Worm (Caenorhabditis elegans): ENCODE measurements around the gene F32A5.8.

F32A5.8 gene

DNA sequence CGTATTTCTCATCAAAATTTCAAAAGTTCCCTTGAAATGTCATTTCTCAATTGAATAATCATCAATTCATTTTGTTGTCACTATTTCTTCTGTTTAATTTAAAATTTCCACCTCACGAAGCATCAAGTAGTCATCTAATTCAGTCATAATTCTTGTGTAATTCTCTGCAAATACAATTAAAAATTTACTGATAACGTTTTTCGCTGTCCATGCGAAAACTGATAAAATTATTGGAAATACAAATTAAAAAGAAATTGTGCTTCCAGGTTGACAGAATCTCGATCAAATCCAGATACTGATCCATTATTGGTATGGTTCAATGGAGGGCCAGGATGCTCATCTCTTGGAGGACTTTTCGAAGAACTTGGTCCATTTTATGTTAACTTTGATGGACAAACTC, 22.6 kb upstream of the F32A5.8 start:
- TF ChIP-seq daf-12 (tag; optimal IDR thresholded peaks at IDR 0.05) = no peak
- TF ChIP-seq unc-62 (GFP tag; optimal IDR thresholded peaks at IDR 0.05) = no peak
- peak; percentile 26 for TF ChIP-seq pqm-1 (tag; optimal IDR thresholded peaks at IDR 0.05)
- no peak for TF ChIP-seq aly-2 (tag; optimal IDR thresholded peaks at IDR 0.05)
- no peak for TF ChIP-seq egl-27 (tag; optimal IDR thresholded peaks at IDR 0.05)
- TF ChIP-seq nhr-28 (tag; optimal IDR thresholded peaks at IDR 0.05) = no peak
- TF ChIP-seq pha-4 (tag; optimal IDR thresholded peaks at IDR 0.05) = peak; percentile 11
- TF ChIP-seq ceh-16 (tag; optimal IDR thresholded peaks at IDR 0.05) = no peak
- TF ChIP-seq ceh-9 (tag; optimal IDR thresholded peaks at IDR 0.05) = no peak
- TF ChIP-seq nhr-25 (tag; optimal IDR thresholded peaks at IDR 0.05) = no peak
- TF ChIP-seq elt-1 (tag; optimal IDR thresholded peaks at IDR 0.05) = no peak
- TF ChIP-seq skn-1 (tag; optimal IDR thresholded peaks at IDR 0.05) = no peak
- peak; percentile 62 for TF ChIP-seq elt-2 (tag; optimal IDR thresholded peaks at IDR 0.05)
- no peak for TF ChIP-seq ama-1 (optimal IDR thresholded peaks at IDR 0.05)

- TF ChIP-seq pqm-1 (tag; optimal IDR thresholded peaks at IDR 0.05) (peak; percentile 21), elt-2 (tag; optimal IDR thresholded peaks at IDR 0.05) (peak; percentile 58), elt-1 (tag; optimal IDR thresholded peaks at IDR 0.05) (no peak)
Observed at ce11 chrII:7236937-7237336, 19.0 kb upstream of the F32A5.8 start.

- no peak for TF ChIP-seq egl-27 (tag; optimal IDR thresholded peaks at IDR 0.05)
- peak; percentile 33 for TF ChIP-seq ama-1 (optimal IDR thresholded peaks at IDR 0.05)
- TF ChIP-seq elt-2 (tag; optimal IDR thresholded peaks at IDR 0.05) = peak; percentile 92
- no peak for TF ChIP-seq nhr-25 (tag; optimal IDR thresholded peaks at IDR 0.05)
- TF ChIP-seq pha-4 (tag; optimal IDR thresholded peaks at IDR 0.05) = peak; percentile 83
- no peak for TF ChIP-seq snpc-4 (tag; optimal IDR thresholded peaks at IDR 0.05)
- TF ChIP-seq tbx-2 (tag; optimal IDR thresholded peaks at IDR 0.05) = no peak
- TF ChIP-seq R02D3.7 (tag; optimal IDR thresholded peaks at IDR 0.05) = no peak
- TF ChIP-seq aly-2 (tag; optimal IDR thresholded peaks at IDR 0.05) = no peak
- peak; percentile 49 for TF ChIP-seq jun-1 (tag; optimal IDR thresholded peaks at IDR 0.05)
- TF ChIP-seq pqm-1 (tag; optimal IDR thresholded peaks at IDR 0.05) = peak; percentile 93
Observed at ce11 chrII:7238248-7238647, 17.7 kb upstream of the F32A5.8 start, which contains the start of gene aqp-1. Gene aqp-1, minus strand, starts transcription at chrII:7238349.

- TF ChIP-seq nhr-43 (tag; optimal IDR thresholded peaks at IDR 0.05; ENCODE audit: poor library complexity, severe bottlenecking) (no peak), elt-1 (tag; optimal IDR thresholded peaks at IDR 0.05) (peak; percentile 77), mml-1 (tag; optimal IDR thresholded peaks at IDR 0.05) (no peak), aly-2 (tag; optimal IDR thresholded peaks at IDR 0.05) (no peak), ztf-11 (tag; optimal IDR thresholded peaks at IDR 0.05) (no peak), nhr-12 (tag; optimal IDR thresholded peaks at IDR 0.05) (no peak), zag-1 (tag; optimal IDR thresholded peaks at IDR 0.05) (no peak)
Observed at ce11 chrII:7238791-7239190, 17.1 kb upstream of the F32A5.8 start.

DNA sequence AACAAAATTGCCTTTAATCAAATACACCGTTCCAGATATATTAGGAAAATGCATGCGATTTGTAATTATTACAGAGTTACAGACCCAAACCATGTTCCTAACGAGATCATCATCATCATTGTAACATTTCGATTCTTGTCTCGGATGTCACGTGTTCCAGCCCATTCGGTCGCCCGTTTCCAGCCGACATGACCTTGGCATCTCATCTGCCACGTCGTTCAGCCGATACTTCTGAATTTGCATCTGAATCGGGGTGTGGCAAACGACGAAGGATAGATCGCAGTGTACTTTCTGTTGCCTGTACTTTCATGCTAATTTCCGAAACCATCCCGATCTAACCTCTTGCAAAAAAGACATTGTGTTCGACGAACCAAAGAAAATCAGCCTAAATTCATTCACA, 16.2 kb upstream of the F32A5.8 start:
- TF ChIP-seq hmg-11 (tag; optimal IDR thresholded peaks at IDR 0.05) (no peak), nhr-25 (tag; optimal IDR thresholded peaks at IDR 0.05) (peak; percentile 66)

DNA sequence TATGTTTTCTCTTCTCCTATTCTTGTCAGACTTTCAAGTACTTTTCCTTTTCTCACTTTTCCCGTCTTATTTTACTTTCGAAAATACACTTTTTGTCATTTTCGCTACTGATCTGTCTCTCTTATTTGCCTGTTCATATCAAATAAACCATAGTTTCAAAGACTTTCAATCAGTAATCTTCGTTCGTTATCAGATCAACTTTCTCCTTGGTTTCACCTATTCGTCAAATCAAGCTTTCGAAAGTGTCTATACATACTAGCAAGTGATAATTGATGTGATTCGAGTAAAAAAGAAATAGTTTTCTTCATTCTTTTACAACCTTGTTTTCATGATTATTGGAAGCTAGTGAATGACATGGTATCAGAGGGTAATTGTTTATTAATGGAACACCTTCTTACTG, 13.2 kb upstream of the F32A5.8 start:
- TF ChIP-seq nhr-25 (tag; optimal IDR thresholded peaks at IDR 0.05) = peak; percentile 30
- TF ChIP-seq ZK546.5 (tag; optimal IDR thresholded peaks at IDR 0.05) = no peak

DNA sequence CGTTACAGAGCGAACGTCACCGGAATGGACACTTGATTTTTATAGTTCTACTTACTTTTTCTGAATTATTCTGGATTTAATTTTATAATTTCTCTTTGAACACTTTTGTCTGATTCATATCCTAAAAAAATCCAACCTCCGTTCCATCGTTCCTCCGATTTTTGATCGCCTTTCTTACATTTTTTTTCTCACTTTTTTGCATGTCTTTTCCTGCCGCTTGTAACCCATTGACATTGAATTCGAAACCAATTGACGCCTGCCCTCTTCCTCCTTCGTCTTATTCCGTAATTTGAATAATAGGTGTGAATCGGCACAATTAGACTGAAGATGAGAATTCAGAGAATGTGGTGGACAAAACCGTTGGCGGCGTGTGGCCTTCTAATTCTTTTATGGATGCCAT, 10.3 kb upstream of the F32A5.8 start, which contains the start of gene skpo-3:
TSS of gene skpo-3 (plus strand) at position 301 of the 400 bp plus-strand sequence.
- no peak for TF ChIP-seq R02D3.7 (tag; optimal IDR thresholded peaks at IDR 0.05)
- no peak for TF ChIP-seq lin-15B (tag; optimal IDR thresholded peaks at IDR 0.05)

- TF ChIP-seq eor-1 (tag; optimal IDR thresholded peaks at IDR 0.05) = no peak
- TF ChIP-seq elt-2 (tag; optimal IDR thresholded peaks at IDR 0.05) = peak; percentile 69
- TF ChIP-seq nhr-25 (tag; optimal IDR thresholded peaks at IDR 0.05) = peak; percentile 38
- TF ChIP-seq pqm-1 (tag; optimal IDR thresholded peaks at IDR 0.05) = peak; percentile 60
- TF ChIP-seq ama-1 (optimal IDR thresholded peaks at IDR 0.05) = no peak
- TF ChIP-seq aly-2 (tag; optimal IDR thresholded peaks at IDR 0.05) = no peak
Observed at ce11 chrII:7251978-7252377, 3.9 kb upstream of the F32A5.8 start, which contains the start of the genes prx-13 and ada-2. Gene prx-13, minus strand, starts transcription at chrII:7252015. Gene ada-2, plus strand, starts transcription at chrII:7252259.
